Worm (Caenorhabditis elegans) whole organism, early embryonic: ENCODE results near the gene C16C8.25.

Source experiments
- ama-1 ChIP-seq: fragments of 150-350 bp; optimal IDR thresholded peaks from 2 replicates; lab custom pipeline; 2014
- tra-4 ChIP-seq: sonication (generic microtip); optimal IDR thresholded peaks from 2 replicates; lab custom pipeline; 2017; ENCODE audit warnings: missing genetic modification characterization, missing compliant biosample characterization

DNA sequence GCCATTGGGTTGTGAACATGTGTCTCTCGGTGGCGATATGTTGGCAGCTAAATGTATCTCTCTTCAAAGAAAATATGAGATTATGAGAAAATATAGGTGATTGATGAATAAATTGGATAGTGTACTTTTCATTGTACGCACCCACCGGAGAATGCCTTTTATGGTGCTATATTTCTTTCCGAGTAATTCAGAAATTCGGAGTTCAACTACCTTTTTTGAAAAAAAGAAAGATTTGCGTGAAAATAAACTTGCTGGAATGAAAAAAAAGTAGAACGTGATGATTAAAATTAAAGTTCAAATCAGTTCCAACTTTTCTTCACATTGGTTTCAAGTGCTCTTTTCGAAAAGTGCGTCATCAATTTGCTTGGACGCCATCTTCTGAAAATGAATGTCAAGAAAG is 45.5 kb upstream of the C16C8.25 start, which contains the start of gene nep-8:
- TF ChIP-seq ama-1 (lab: Kevin White, UChicago) (no peak), tra-4 (no peak)
